Fruit fly (Drosophila melanogaster): ENCODE results near the gene Daao2.

The Daao2 gene

DNA sequence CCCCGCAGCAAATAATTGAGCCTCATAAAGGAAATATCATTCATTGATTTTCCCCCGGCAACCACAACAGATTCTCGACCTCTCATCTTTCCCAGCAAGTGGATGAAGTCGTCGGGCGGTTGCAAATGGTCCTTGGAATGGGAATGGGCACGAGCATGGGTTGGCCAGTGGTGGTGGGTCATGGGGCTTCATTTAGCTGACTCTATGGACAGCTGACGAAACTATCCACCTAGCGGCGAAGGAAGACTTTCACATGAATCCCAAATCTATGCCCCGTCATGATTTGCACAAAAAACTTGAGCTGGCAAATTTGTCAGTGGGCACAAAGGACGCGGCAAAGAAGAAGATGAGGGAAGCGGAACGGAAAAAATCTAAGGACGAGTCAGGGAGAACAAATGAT lies 48.2 kb downstream of the Daao2 start:
- TF ChIP-seq CG14655 (GFP tag; optimal IDR thresholded peaks at IDR 0.05) (no peak), CG10348 (GFP tag; IDR thresholded peaks at IDR 0.05) (no peak), CG9948 (tag; optimal IDR thresholded peaks at IDR 0.05) (no peak), gl (tag; optimal IDR thresholded peaks at IDR 0.05) (no peak), rn (GFP tag; IDR thresholded peaks at IDR 0.05) (no peak), EcR (GFP tag; optimal IDR thresholded peaks at IDR 0.05) (no peak), CG12605 (GFP tag; IDR thresholded peaks at IDR 0.05) (no peak), CG34367 (tag; optimal IDR thresholded peaks at IDR 0.05) (no peak), Pif1B (GFP tag; optimal IDR thresholded peaks at IDR 0.05) (no peak), Pif1A (GFP tag; optimal IDR thresholded peaks at IDR 0.05) (no peak), CG13204 (GFP tag; optimal IDR thresholded peaks at IDR 0.05) (no peak), fd96Ca (GFP tag; IDR thresholded peaks at IDR 0.05) (no peak), CG4496 (GFP tag; IDR thresholded peaks at IDR 0.05) (no peak), CG32121 (GFP tag; IDR thresholded peaks at IDR 0.05) (no peak), Snoo (tag; optimal IDR thresholded peaks at IDR 0.05) (no peak), CG17806 (tag; optimal IDR thresholded peaks at IDR 0.05) (no peak)

DNA sequence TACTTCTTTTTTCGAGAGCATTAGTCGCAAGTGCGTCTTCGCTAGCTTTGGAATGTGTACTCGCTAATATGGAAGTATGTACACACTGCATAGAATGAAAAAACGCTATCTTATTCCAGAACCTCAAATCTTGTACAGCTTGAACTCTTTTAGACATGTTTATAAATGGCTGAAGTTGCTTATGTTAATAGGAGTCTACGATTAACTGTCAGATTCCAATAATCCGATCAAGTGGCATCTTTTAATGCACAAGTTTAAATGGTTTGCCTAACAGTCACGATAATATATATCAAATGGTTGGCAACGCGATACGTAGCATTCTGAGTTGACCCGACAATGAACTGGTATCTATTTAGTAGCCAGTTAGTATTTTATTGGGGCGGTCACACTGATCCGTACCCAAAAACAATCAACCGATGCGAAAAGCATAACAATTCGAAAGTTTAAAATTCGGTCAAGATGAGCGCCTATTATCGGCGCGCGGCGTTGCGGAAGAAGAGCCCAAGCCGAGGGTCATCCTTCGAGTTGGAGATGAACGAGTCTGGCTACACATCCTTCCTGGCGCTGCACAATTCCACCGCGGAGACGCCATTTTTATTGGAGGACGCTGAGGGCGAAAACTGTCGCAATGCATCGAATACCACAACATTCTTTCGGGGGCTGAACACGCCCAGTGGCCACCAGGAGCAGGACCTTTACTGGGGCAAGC lies 49.3 kb downstream of the Daao2 start, which contains the start of gene Rca1:
TSS of gene Rca1 (plus strand) at position 353 of the 709 bp plus-strand sequence.
- no peak for TF ChIP-seq CG12605 (GFP tag; IDR thresholded peaks at IDR 0.05)
- no peak for TF ChIP-seq Pif1B (GFP tag; optimal IDR thresholded peaks at IDR 0.05)
- no peak for TF ChIP-seq Ets98B (GFP tag; IDR thresholded peaks at IDR 0.05)
- no peak for TF ChIP-seq D1 (tag; optimal IDR thresholded peaks at IDR 0.05)
- no peak for TF ChIP-seq CG34367 (tag; optimal IDR thresholded peaks at IDR 0.05)
- no peak for TF ChIP-seq CG17806 (tag; optimal IDR thresholded peaks at IDR 0.05)
- TF ChIP-seq CG15710 (tag; optimal IDR thresholded peaks at IDR 0.05): no peak
- TF ChIP-seq rn (GFP tag; IDR thresholded peaks at IDR 0.05): no peak
- no peak for TF ChIP-seq fd96Ca (GFP tag; IDR thresholded peaks at IDR 0.05)

DNA sequence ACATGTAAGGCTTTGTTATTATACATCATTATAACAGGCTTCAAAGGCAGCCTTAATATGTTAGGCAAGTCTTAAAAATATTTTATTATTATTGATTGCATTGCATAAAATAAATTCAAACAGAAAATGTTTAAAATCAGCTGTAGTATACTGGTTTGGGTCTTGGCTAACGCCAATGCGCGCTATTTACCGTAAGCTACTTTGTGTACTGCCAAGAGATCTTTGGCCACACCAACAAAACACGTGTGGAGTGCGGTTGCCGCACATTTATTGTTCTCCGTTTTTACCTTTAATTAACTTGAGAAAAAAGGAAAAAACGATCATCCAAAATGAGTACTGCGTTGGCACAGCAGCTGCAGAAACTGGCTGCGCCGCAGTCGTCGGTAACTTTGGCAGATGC lies 51.1 kb downstream of the Daao2 start:
- TF ChIP-seq CG14655 (GFP tag; optimal IDR thresholded peaks at IDR 0.05) (no peak), CG34367 (tag; optimal IDR thresholded peaks at IDR 0.05) (no peak), D1 (tag; optimal IDR thresholded peaks at IDR 0.05) (no peak), CG12605 (GFP tag; IDR thresholded peaks at IDR 0.05) (peak; percentile 42; the same call in 1 of the 2 replicates), CG9948 (tag; optimal IDR thresholded peaks at IDR 0.05) (no peak), CG4496 (GFP tag; IDR thresholded peaks at IDR 0.05) (no peak)

All from whole organism, pupa.